Worm (Caenorhabditis elegans): Measurements from ENCODE around the gene sek-6.

DNA sequence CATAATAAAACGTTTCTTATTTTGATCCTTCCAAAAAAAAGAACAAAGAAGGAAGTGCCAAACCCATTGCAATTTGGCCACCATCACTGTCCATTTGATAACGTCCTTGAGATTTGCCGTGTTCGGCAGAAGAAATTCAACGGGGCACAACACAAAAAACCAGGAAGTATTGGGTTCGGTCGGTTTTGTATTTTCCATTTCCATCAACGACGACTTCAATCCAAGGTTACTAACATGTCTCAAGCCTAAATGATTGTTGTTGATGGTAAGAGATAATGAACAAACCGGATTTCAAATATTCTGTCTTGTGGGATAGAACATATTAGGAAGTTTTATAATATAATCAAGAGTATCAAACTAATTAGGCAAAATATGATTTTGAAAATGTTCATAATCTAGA is 45.4 kb downstream of the sek-6 start:
- TF ChIP-seq nhr-11 (tag; optimal IDR thresholded peaks at IDR 0.05) (no peak), ama-1 (optimal IDR thresholded peaks at IDR 0.05) (no peak), nhr-25 (tag; optimal IDR thresholded peaks at IDR 0.05) (no peak), lin-39 (tag; optimal IDR thresholded peaks at IDR 0.05) (no peak), elt-3 (tag; optimal IDR thresholded peaks at IDR 0.05) (no peak), nhr-76 (tag; optimal IDR thresholded peaks at IDR 0.05) (no peak), skn-1 (tag; optimal IDR thresholded peaks at IDR 0.05) (no peak), jun-1 (tag; optimal IDR thresholded peaks at IDR 0.05) (no peak), unc-39 (tag; optimal IDR thresholded peaks at IDR 0.05) (no peak), aly-2 (tag; optimal IDR thresholded peaks at IDR 0.05) (no peak), nhr-43 (tag; optimal IDR thresholded peaks at IDR 0.05; ENCODE audit: poor library complexity, severe bottlenecking) (no peak)

Measured in whole organism, L3 larva.